Worm (Caenorhabditis elegans): ENCODE data around the gene pqn-39.

DNA sequence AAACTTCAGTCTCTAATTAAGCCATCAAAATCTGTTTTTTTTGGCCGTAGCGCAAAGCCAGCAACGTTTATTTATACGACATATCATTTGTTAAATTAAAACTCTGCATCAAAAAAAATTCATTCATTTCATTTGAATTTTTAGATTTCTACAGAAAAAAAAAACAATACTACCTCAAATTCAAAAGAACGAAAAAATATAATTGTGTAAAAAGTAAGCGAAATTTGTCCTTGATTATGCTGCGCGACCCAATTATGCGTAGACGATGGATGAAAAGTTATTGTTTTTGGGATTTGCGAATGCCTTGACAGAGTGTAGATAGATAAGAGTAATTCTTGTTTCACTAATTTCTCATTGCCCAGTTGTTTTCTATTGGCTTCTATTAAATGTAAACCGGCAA lies 5.3 kb downstream of the pqn-39 start, which contains the start of gene F48F7.3:
- no peak for TF ChIP-seq tbx-2 (tag; optimal IDR thresholded peaks at IDR 0.05)
- no peak for TF ChIP-seq snpc-4 (tag; optimal IDR thresholded peaks at IDR 0.05)
- no peak for TF ChIP-seq lin-39 (tag; optimal IDR thresholded peaks at IDR 0.05)
- no peak for TF ChIP-seq daf-12 (tag; optimal IDR thresholded peaks at IDR 0.05)
- TF ChIP-seq nhr-237 (tag; optimal IDR thresholded peaks at IDR 0.05), result no peak
- no peak for TF ChIP-seq nhr-11 (tag; optimal IDR thresholded peaks at IDR 0.05)
- TF ChIP-seq elt-3 (tag; optimal IDR thresholded peaks at IDR 0.05), result no peak
- no peak for TF ChIP-seq skn-1 (tag; optimal IDR thresholded peaks at IDR 0.05)
- no peak for TF ChIP-seq elt-2 (tag; optimal IDR thresholded peaks at IDR 0.05)

All from whole organism, L3 larva.